Worm (Caenorhabditis elegans) whole organism, young adult: Measurements from ENCODE around the gene zzz-1.

Experiments used
- zfh-2 ChIP-seq: fragments of 200-800 bp; sonication (Bioruptor generic); conservative IDR thresholded peaks from 2 replicates; pipeline ENCODE4 v1.3.6; 2022; ENCODE audit warnings: missing genetic modification reagents, missing genetic modification characterization, missing compliant biosample characterization
- ztf-6 ChIP-seq: fragments of 200-800 bp; sonication (Bioruptor generic); IDR thresholded peaks from 2 replicates; pipeline ENCODE4 v1.3.6; 2022; ENCODE audit warnings: missing genetic modification reagents, missing genetic modification characterization, missing compliant biosample characterization

DNA sequence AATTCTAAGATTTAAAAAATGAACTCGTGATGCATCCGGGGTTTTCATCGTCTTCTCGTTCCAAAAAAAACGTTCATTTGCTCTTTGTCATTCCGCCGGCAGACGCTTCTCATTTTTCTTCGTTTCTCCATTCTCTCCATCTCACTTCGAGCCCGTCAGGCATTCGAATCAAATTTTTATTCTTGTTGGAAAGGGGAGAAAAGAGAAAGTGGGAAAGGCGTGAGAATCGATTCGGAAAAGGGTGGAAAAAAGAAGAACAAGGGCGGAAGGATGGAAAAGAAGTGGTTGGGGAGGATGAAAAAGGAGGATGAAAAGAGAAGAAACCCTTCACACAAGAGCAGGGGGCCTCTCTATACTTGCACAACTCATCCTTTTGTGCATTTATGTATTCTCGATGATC, 4.2 kb downstream of the zzz-1 start:
- no peak for TF ChIP-seq zfh-2
- TF ChIP-seq ztf-6 (GFP tag; lab: Robert Waterston, UW), result no peak
